Worm (Caenorhabditis elegans) whole organism, midembryonic: Measurements from ENCODE around the gene F26F4.8.

ENCODE experiments used
- flt-1 ChIP-seq: fragments of 200-800 bp; sonication (Bioruptor generic); IDR thresholded peaks from 2 replicates; pipeline ENCODE4 v1.3.6; 2022; ENCODE audit warnings: missing genetic modification characterization, missing compliant biosample characterization
- ref-1 ChIP-seq: fragments of 200-800 bp; sonication (Bioruptor generic); conservative IDR thresholded peaks from 2 replicates; pipeline ENCODE4 v1.3.6; 2022; ENCODE audit warnings: missing genetic modification reagents, missing genetic modification characterization, missing compliant biosample characterization
- ztf-23 ChIP-seq: fragments of 200-800 bp; sonication (Bioruptor generic); IDR thresholded peaks from 2 replicates; pipeline ENCODE4 v1.3.6; 2022; ENCODE audit warnings: missing genetic modification reagents, missing genetic modification characterization, missing compliant biosample characterization

- TF ChIP-seq ztf-23 (GFP tag; lab: Robert Waterston, UW) = no peak
- no peak for TF ChIP-seq ref-1 (GFP tag; lab: Robert Waterston, UW)
- no peak for TF ChIP-seq flt-1
These were observed 23.3 kb downstream of the F26F4.8 start for ce11 chrIII:4881955-4882354.
